Worm (Caenorhabditis elegans): Measurements from ENCODE around the gene irld-2.

ce11 chrX:13423340-13423739, 28.5 kb upstream of the irld-2 start, which contains the start of gene fkh-3:
- TF ChIP-seq fos-1 (tag; optimal IDR thresholded peaks at IDR 0.05), result no peak
- TF ChIP-seq R02D3.7 (tag; optimal IDR thresholded peaks at IDR 0.05), result no peak

All from whole organism, L2 larva.